Fruit fly (Drosophila melanogaster): ENCODE measurements around the gene Mst36Fa.

The Mst36Fa gene

dm6 chr2L:18688646-18689296, 12.0 kb upstream of the Mst36Fa start, which contains the start of gene msl-1 (continued):
- TF ChIP-seq Jarid2 (GFP tag; optimal IDR thresholded peaks at IDR 0.05) (no peak), chm (GFP tag; IDR thresholded peaks at IDR 0.05) (no peak), chif (GFP tag; optimal IDR thresholded peaks at IDR 0.05) (peak; percentile 1 to 9), CG2129 (GFP tag; IDR thresholded peaks at IDR 0.05; ENCODE audit: partially characterized antibody) (peak; percentile 80), CG8281 (tag; optimal IDR thresholded peaks at IDR 0.05) (no peak), az2 (GFP tag; optimal IDR thresholded peaks at IDR 0.05) (peak; percentile 21), vfl (GFP tag; optimal IDR thresholded peaks at IDR 0.05) (peak; percentile 12), bbx (GFP tag; IDR thresholded peaks at IDR 0.05; ENCODE audit: partially characterized antibody) (peak; percentile 98), Scr (GFP tag; IDR thresholded peaks at IDR 0.05; ENCODE audit: partially characterized antibody) (peak; percentile 93), CG11695 (GFP tag; IDR thresholded peaks at IDR 0.05) (no peak), NK7.1 (GFP tag; optimal IDR thresholded peaks at IDR 0.05) (no peak), CG1832 (GFP tag; optimal IDR thresholded peaks at IDR 0.05) (no peak), scrt (GFP tag; optimal IDR thresholded peaks at IDR 0.05) (no peak), CG16813 (GFP tag; IDR thresholded peaks at IDR 0.05; ENCODE audit: partially characterized antibody) (peak; percentile 97), ato (GFP tag; IDR thresholded peaks at IDR 0.05; ENCODE audit: partially characterized antibody) (peak; percentile 94), Oaz (GFP tag; IDR thresholded peaks at IDR 0.05) (no peak), sqz (GFP tag; optimal IDR thresholded peaks at IDR 0.05) (peak; percentile 26), CG3407 (GFP tag; optimal IDR thresholded peaks at IDR 0.05) (no peak), ewg (GFP tag; optimal IDR thresholded peaks at IDR 0.05) (no peak), ase (GFP tag; IDR thresholded peaks at IDR 0.05) (0 out of 3 replicates have a peak, but pooled peaks have one; percentile 18), H2.0 (GFP tag; IDR thresholded peaks at IDR 0.05) (peak; percentile 51; the same call in 1 of the 2 replicates), hth (optimal IDR thresholded peaks at IDR 0.05) (no peak), abd-A (tag; optimal IDR thresholded peaks at IDR 0.05) (no peak), ttk (GFP tag; IDR thresholded peaks at IDR 0.05) (peak; percentile 51; the same call in 1 of the 2 replicates), Mad (GFP tag; optimal IDR thresholded peaks at IDR 0.05) (no peak), GATAe (GFP tag; conservative IDR thresholded peaks at IDR 0.05) (no peak), CG11456 (GFP tag; IDR thresholded peaks at IDR 0.05) (peak; percentile 80), danr (GFP tag; IDR thresholded peaks at IDR 0.05) (no peak), crol (GFP tag; IDR thresholded peaks at IDR 0.05) (no peak), CG2202 (tag; optimal IDR thresholded peaks at IDR 0.05) (no peak), bigmax (GFP tag; optimal IDR thresholded peaks at IDR 0.05) (no peak), CG5180 (GFP tag; optimal IDR thresholded peaks at IDR 0.05) (no peak), PHDP (tag; optimal IDR thresholded peaks at IDR 0.05) (no peak), corto (GFP tag; optimal IDR thresholded peaks at IDR 0.05) (no peak), Lim3 (GFP tag; IDR thresholded peaks at IDR 0.05) (no peak), CG14860 (GFP tag; IDR thresholded peaks at IDR 0.05; ENCODE audit: partially characterized antibody) (peak; percentile 95), CG7928 (GFP tag; optimal IDR thresholded peaks at IDR 0.05) (no peak), Bdp1 (GFP tag; optimal IDR thresholded peaks at IDR 0.05) (no peak), CG13287 (GFP tag; IDR thresholded peaks at IDR 0.05; ENCODE audit: partially characterized antibody) (peak; percentile 90), toy (GFP tag; IDR thresholded peaks at IDR 0.05) (no peak), tgo (GFP tag; IDR thresholded peaks at IDR 0.05) (no peak), tio (GFP tag; optimal IDR thresholded peaks at IDR 0.05) (no peak), Fer3 (tag; optimal IDR thresholded peaks at IDR 0.05) (no peak), org-1 (GFP tag; optimal IDR thresholded peaks at IDR 0.05) (no peak), CG14667 (GFP tag; IDR thresholded peaks at IDR 0.05) (0 out of 2 replicates have a peak, but pooled peaks have one; percentile 10), amos (GFP tag; IDR thresholded peaks at IDR 0.05; ENCODE audit: partially characterized antibody) (peak; percentile 98), pzg (GFP tag; optimal IDR thresholded peaks at IDR 0.05) (peak; percentile 81), HLHmδ (GFP tag; optimal IDR thresholded peaks at IDR 0.05) (peak; percentile 46), crc (GFP tag; optimal IDR thresholded peaks at IDR 0.05) (no peak)

All from whole organism, embryonic.